Worm (Caenorhabditis elegans) whole organism, late embryonic: Measurements from ENCODE around the gene rpl-21.

Source experiments
- hlh-13 ChIP-seq: fragments of 200-800 bp; sonication (Bioruptor generic); optimal IDR thresholded peaks from 2 replicates; lab custom pipeline; 2018; ENCODE audit warnings: mild to moderate bottlenecking, missing genetic modification characterization, missing compliant biosample characterization
- rnt-1 ChIP-seq: sonication (generic microtip); optimal IDR thresholded peaks from 2 replicates; lab custom pipeline; 2016; ENCODE audit warnings: missing genetic modification characterization, missing compliant biosample characterization

- TF ChIP-seq rnt-1 (tag; lab: Kevin White, UChicago) (no peak), hlh-13 (no peak)
These were observed at the start of gene rpl-21, which contains the start of gene C14B9.10 for ce11 chrIII:8130177-8130902.
